Fruit fly (Drosophila melanogaster) whole organism, pupa: ENCODE results near the gene CG14391.

ENCODE experiments used
- CG10348 ChIP-seq: fragments of 200-800 bp; sonication (Bioruptor generic); IDR thresholded peaks from 2 replicates; pipeline ENCODE4 v1.3.6; 2022; ENCODE audit warnings: missing biosample characterization, missing genetic modification characterization
- CG12605 ChIP-seq: fragments of 200-800 bp; sonication (Bioruptor generic); IDR thresholded peaks from 2 replicates; pipeline ENCODE4 v1.3.6; 2022; ENCODE audit warnings: missing biosample characterization, missing genetic modification characterization
- CG13204 ChIP-seq: fragments of 200-800 bp; sonication (Bioruptor generic); optimal IDR thresholded peaks from 2 replicates; lab custom pipeline; 2018; ENCODE audit warnings: missing biosample characterization, mild to moderate bottlenecking, missing genetic modification characterization, moderate library complexity
- CG14655 ChIP-seq: fragments of 200-800 bp; sonication (Bioruptor generic); optimal IDR thresholded peaks from 3 replicates; lab custom pipeline; 2017; ENCODE audit warnings: mild to moderate bottlenecking, missing biosample characterization, missing genetic modification reagents, missing genetic modification characterization
- CG15710 ChIP-seq: fragments of 200-800 bp; sonication (Bioruptor generic); optimal IDR thresholded peaks from 2 replicates; lab custom pipeline; 2018; ENCODE audit warnings: missing biosample characterization, mild to moderate bottlenecking, missing genetic modification characterization, moderate library complexity
- CG17806 ChIP-seq: fragments of 200-800 bp; sonication (Bioruptor generic); optimal IDR thresholded peaks from 2 replicates; lab custom pipeline; 2018; ENCODE audit warnings: missing biosample characterization, mild to moderate bottlenecking, missing genetic modification characterization, moderate library complexity
- CG32121 ChIP-seq: fragments of 200-800 bp; sonication (Bioruptor generic); IDR thresholded peaks from 2 replicates; pipeline ENCODE4 v1.3.6; 2022; ENCODE audit warnings: missing biosample characterization, missing genetic modification characterization
- CG34367 ChIP-seq: fragments of 200-800 bp; sonication (Bioruptor generic); optimal IDR thresholded peaks from 2 replicates; lab custom pipeline; 2018; ENCODE audit warnings: missing biosample characterization, mild to moderate bottlenecking, missing genetic modification characterization
- CG4496 ChIP-seq: fragments of 200-800 bp; sonication (Bioruptor generic); IDR thresholded peaks from 3 replicates; pipeline ENCODE4 v1.3.6; 2022; ENCODE audit warnings: missing biosample characterization, missing genetic modification characterization
- CG8159 ChIP-seq: fragments of 200-800 bp; sonication (Bioruptor generic); optimal IDR thresholded peaks from 3 replicates; lab custom pipeline; 2018; ENCODE audit warnings: missing biosample characterization, mild to moderate bottlenecking, missing genetic modification characterization, moderate library complexity
- CG8301 ChIP-seq: fragments of 200-800 bp; sonication (Bioruptor generic); optimal IDR thresholded peaks from 2 replicates; lab custom pipeline; 2018; ENCODE audit warnings: missing biosample characterization, mild to moderate bottlenecking, missing genetic modification characterization
- CG9948 ChIP-seq: fragments of 200-800 bp; sonication (Bioruptor generic); optimal IDR thresholded peaks from 2 replicates; lab custom pipeline; 2018; ENCODE audit warnings: missing biosample characterization, mild to moderate bottlenecking, missing genetic modification characterization, moderate library complexity
- D1 ChIP-seq: fragments of 200-800 bp; sonication (Bioruptor generic); optimal IDR thresholded peaks from 2 replicates; lab custom pipeline; 2018; ENCODE audit warnings: missing biosample characterization, mild to moderate bottlenecking, missing genetic modification characterization, moderate library complexity
- EcR ChIP-seq: fragments of 200-800 bp; sonication (Bioruptor generic); optimal IDR thresholded peaks from 3 replicates; lab custom pipeline; 2019; ENCODE audit warnings: missing biosample characterization, missing genetic modification characterization, mild to moderate bottlenecking, moderate library complexity, missing genetic modification reagents
- Ets98B ChIP-seq: fragments of 200-800 bp; sonication (Bioruptor generic); IDR thresholded peaks from 2 replicates; pipeline ENCODE4 v1.3.6; 2022; ENCODE audit warnings: missing biosample characterization, missing genetic modification characterization
- Pif1A ChIP-seq: fragments of 200-800 bp; sonication (Bioruptor generic); optimal IDR thresholded peaks from 3 replicates; lab custom pipeline; 2016; ENCODE audit warnings: missing biosample characterization, missing genetic modification characterization
- Pif1B ChIP-seq: fragments of 200-800 bp; sonication (Bioruptor generic); optimal IDR thresholded peaks from 3 replicates; lab custom pipeline; 2016; ENCODE audit warnings: missing biosample characterization, missing genetic modification characterization
- Snoo ChIP-seq: fragments of 200-800 bp; sonication (Bioruptor generic); optimal IDR thresholded peaks from 3 replicates; lab custom pipeline; 2017; ENCODE audit warnings: missing biosample characterization, mild to moderate bottlenecking, missing genetic modification characterization, inconsistent platforms
- fd96Ca ChIP-seq: fragments of 200-800 bp; sonication (Bioruptor generic); IDR thresholded peaks from 3 replicates; pipeline ENCODE4 v1.3.6; 2022; ENCODE audit warnings: missing biosample characterization, missing genetic modification characterization
- gl ChIP-seq: fragments of 200-800 bp; sonication (Bioruptor generic); optimal IDR thresholded peaks from 2 replicates; lab custom pipeline; 2018; ENCODE audit warnings: missing biosample characterization, mild to moderate bottlenecking, missing genetic modification characterization
- rn ChIP-seq: fragments of 200-800 bp; sonication (Bioruptor generic); IDR thresholded peaks from 2 replicates; pipeline ENCODE4 v1.3.6; 2022; ENCODE audit warnings: missing biosample characterization, missing genetic modification characterization

CG14391 gene

DNA sequence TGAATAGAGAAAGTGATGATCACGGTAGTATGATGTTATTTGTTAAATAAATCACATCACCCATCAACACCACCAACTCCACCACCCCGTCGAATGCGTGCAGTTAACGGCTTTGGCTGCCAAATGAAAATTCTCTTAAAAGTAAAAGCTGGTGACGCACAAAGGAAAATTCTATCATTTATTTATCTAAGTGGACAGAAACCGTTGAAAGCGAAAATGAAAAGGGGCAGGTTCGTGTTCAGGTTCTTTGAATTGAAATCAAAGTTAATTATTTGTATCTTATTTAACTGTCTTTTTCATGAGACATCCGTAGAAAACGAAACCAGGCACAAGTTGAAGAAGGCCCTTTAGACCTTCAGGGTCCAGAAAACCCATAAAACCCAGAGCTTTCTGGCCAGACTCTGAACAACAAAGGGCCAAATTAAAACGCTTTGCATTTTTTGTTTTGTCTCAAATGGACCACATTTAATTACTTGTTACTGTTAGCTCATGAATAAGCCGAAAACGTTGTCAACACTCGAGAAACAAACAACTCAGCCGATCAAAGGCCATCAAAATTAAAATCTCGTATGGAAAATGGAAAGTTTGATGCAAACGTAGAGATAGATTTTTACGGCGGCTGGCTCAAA, 28.3 kb downstream of the CG14391 start:
- TF ChIP-seq CG15710 (tag; lab: Kevin White, UChicago) (no peak), CG13204 (GFP tag; lab: Kevin White, UChicago) (no peak)

DNA sequence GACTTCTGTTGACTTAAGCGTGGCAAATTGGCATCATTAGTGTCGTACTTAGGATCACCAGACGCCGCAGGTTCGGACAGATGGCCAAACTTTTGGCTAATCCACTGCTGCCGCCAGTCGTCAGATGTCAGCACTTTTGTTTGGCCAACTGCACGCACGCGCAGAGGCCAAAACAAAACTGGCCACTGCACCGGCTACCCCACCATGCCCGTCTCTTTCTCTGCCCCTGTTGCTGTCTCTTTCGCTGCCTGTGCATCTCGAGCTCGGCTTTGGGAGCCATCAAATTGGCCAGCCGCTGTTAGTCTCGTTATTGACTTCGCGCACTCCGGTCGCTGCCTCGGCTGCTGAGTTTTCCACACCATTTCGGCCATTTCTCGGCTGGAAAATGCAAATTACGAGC, 32.1 kb downstream of the CG14391 start, which contains the start of gene CG14395:
Gene CG14395 (plus strand): TSS at position 301 of the 400 bp plus-strand sequence.
- TF ChIP-seq Ets98B (GFP tag; lab: Robert Waterston, UW) (0 out of 2 replicates have a peak, but pooled peaks have one; percentile 17), CG15710 (tag; lab: Kevin White, UChicago) (no peak), CG4496 (GFP tag; lab: Robert Waterston, UW) (peak; percentile 72; the same call in 2 of the 3 replicates)
- TF ChIP-seq, all 21 proteins: peak for 2

DNA sequence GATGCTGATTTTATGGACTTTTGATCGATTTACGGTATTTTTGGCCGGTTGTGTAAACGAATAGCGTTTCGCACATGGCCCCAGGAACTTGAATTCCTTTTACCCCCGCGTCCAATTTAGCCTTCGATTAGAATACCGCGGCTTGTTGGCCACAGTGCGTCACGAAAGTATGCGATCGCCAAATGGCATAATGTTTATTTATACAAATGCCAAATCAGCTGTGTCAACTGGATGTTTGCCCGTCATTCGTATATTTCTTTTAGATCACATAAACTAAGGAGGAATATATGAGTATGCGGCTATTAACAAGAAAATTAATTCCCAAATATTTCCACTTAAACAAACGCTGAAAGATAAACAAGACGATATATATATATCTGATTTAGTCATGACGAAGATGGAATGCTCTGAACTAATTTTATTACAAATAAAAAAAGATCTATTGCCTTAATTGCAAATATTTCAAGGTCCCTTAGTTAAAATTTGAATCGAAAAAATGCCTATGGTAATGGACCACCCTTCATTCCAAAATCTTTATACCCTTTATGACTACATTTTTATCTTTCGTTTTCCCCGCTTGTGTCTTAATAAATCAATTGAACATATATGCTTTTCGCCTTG, 37.6 kb downstream of the CG14391 start:
- no peak for TF ChIP-seq Pif1B (GFP tag; lab: Kevin White, UChicago)
- TF ChIP-seq EcR (GFP tag; lab: Kevin White, UChicago) = no peak
- no peak for TF ChIP-seq CG12605
- TF ChIP-seq CG4496 (GFP tag; lab: Robert Waterston, UW) = no peak
- no peak for TF ChIP-seq rn
- TF ChIP-seq CG9948 (tag; lab: Kevin White, UChicago) = no peak
- TF ChIP-seq CG17806 (tag; lab: Kevin White, UChicago) = no peak
- no peak for TF ChIP-seq Pif1A
- no peak for TF ChIP-seq CG14655
- no peak for TF ChIP-seq CG32121
- TF ChIP-seq gl (tag; lab: Kevin White, UChicago) = no peak
- no peak for TF ChIP-seq D1 (tag; lab: Kevin White, UChicago)
- no peak for TF ChIP-seq Ets98B (GFP tag; lab: Robert Waterston, UW)
- no peak for TF ChIP-seq Snoo (tag; lab: Kevin White, UChicago)
- no peak for TF ChIP-seq CG15710 (tag; lab: Kevin White, UChicago)
- TF ChIP-seq CG10348 = no peak
- TF ChIP-seq CG8159 (tag; lab: Kevin White, UChicago) = no peak
- TF ChIP-seq CG13204 (GFP tag; lab: Kevin White, UChicago) = no peak
- TF ChIP-seq fd96Ca (GFP tag; lab: Robert Waterston, UW) = no peak

DNA sequence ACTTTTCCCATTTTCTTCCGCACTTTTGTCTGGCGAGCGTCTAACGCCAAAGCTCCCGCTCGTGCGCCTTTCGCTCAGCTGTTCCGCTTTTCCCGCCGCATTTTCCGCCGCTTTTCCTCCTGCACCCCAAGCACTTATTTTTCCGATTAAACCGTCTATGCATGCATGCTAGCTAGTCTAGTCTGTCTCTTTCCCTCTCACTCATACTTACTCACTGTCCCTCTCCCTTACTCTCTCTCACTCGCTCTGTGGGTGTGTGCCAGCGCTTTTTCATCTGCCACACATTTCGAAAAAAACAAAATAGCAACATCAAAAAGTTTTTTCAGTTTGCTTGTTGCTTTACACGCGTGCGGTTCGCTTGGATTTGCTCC, 40.4 kb downstream of the CG14391 start, which contains the start of gene CG6225:
Gene CG6225 (plus strand): TSS at position 325 of the 371 bp plus-strand sequence.
- no peak for TF ChIP-seq CG10348
- no peak for TF ChIP-seq CG9948 (tag; lab: Kevin White, UChicago)
- no peak for TF ChIP-seq EcR (GFP tag; lab: Kevin White, UChicago)
- TF ChIP-seq CG32121 = no peak

DNA sequence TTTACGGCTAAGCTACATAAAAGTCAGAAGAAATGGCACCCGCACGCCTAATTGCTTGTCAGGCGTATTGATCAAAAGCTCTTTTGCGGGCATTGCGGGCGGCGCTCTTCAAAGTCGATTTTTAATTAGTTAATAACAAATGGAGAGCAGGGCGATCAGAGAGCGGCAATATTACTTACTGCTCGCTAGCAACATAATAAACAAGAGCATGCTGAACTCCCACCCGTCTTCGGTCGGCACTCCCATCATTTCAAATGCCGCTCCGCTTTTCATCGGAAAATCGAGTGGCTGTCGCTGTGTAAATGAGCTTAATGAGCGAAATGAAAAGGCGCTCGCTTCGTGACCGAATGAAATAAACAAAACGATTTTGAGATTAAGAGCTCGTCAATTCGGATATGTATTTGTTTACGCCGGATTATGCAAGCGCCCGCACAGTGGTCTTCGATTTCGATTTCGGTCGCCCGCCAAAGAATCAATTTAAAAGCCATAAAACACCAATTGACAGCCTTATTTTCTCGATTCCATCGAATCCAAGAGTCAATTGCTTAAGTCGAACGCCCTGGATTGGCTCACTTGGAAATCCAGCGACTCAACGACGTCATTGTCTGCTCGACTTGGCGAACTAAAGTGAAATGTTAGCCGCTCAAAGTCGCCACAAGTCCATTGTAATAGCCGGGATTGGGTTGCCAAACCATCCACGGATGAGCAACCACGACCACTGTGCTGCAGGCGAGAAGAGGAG, 41.0 kb downstream of the CG14391 start:
- TF ChIP-seq CG13204 (GFP tag; lab: Kevin White, UChicago) = no peak
- 0 out of 3 replicates have a peak, but pooled peaks have one; percentile 18 for TF ChIP-seq CG4496 (GFP tag; lab: Robert Waterston, UW)
- no peak for TF ChIP-seq gl (tag; lab: Kevin White, UChicago)
- TF ChIP-seq CG34367 (tag; lab: Kevin White, UChicago) = no peak
- peak; percentile 47 for TF ChIP-seq CG8301 (tag; lab: Kevin White, UChicago)
- no peak for TF ChIP-seq CG8159 (tag; lab: Kevin White, UChicago)
- peak; percentile 79 for TF ChIP-seq CG32121
- no peak for TF ChIP-seq Pif1B (GFP tag; lab: Kevin White, UChicago)
- TF ChIP-seq Snoo (tag; lab: Kevin White, UChicago) = no peak
- no peak for TF ChIP-seq D1 (tag; lab: Kevin White, UChicago)
- no peak for TF ChIP-seq CG17806 (tag; lab: Kevin White, UChicago)
- TF ChIP-seq CG14655 = peak; percentile 55
- TF ChIP-seq Pif1A = no peak
- TF ChIP-seq CG15710 (tag; lab: Kevin White, UChicago) = no peak
- TF ChIP-seq CG9948 (tag; lab: Kevin White, UChicago) = no peak
- TF ChIP-seq CG12605 = no peak
- peak; percentile 46 for TF ChIP-seq Ets98B (GFP tag; lab: Robert Waterston, UW)
- TF ChIP-seq CG10348 = peak; percentile 52; the same call in 1 of the 2 replicates
- no peak for TF ChIP-seq EcR (GFP tag; lab: Kevin White, UChicago)
- peak; percentile 46 for TF ChIP-seq rn
- peak; percentile 80 for TF ChIP-seq fd96Ca (GFP tag; lab: Robert Waterston, UW)

DNA sequence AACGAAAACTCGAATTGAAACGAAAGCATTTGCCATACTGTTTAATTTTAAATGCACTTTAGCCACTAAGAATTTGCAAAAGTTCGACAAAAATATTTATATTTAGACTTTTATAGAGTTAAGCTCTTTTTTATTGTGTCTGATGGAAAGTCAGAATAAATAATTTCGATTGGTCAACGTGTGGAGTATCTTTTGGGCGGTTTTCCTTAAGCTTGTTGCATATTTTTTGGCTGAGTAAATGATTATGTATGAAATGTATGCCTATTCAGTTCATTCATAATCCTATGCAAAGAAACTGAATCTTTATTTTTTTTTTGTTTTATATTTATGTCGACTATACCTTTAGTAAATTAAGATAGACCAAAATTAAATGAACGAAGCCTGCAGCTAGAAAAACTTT, 41.9 kb downstream of the CG14391 start:
- TF ChIP-seq CG4496 (GFP tag; lab: Robert Waterston, UW) = no peak
- no peak for TF ChIP-seq Ets98B (GFP tag; lab: Robert Waterston, UW)
- no peak for TF ChIP-seq rn
- no peak for TF ChIP-seq Snoo (tag; lab: Kevin White, UChicago)
- no peak for TF ChIP-seq Pif1B (GFP tag; lab: Kevin White, UChicago)
